Fruit fly (Drosophila melanogaster) whole organism, embryonic: ENCODE data around the gene CG10031.

Experiments
- BEAF-32 ChIP-seq: fragments of 200-800 bp; sonication (Bioruptor generic); optimal IDR thresholded peaks from 3 replicates; lab custom pipeline; 2017; ENCODE audit warnings: missing biosample characterization, missing genetic modification characterization, mild to moderate bottlenecking, moderate library complexity, missing genetic modification reagents
- Bteb2 ChIP-seq: fragments of 200-800 bp; sonication (Bioruptor generic); optimal IDR thresholded peaks from 2 replicates; lab custom pipeline; 2016; ENCODE audit warnings: missing biosample characterization, missing genetic modification characterization
- CG12659 ChIP-seq: fragments of 200-800 bp; sonication (Bioruptor generic); optimal IDR thresholded peaks from 3 replicates; lab custom pipeline; 2017; ENCODE audit warnings: mild to moderate bottlenecking, missing biosample characterization, missing genetic modification reagents, missing genetic modification characterization
- CG13287 ChIP-seq: fragments of 200-800 bp; sonication (Bioruptor generic); IDR thresholded peaks from 2 replicates; pipeline ENCODE4 v1.3.6; 2022; ENCODE audit warnings: missing biosample characterization, missing genetic modification characterization; ENCODE audit not compliant: partially characterized antibody
- CG1603 ChIP-seq: fragments of 200-800 bp; sonication (Bioruptor generic); optimal IDR thresholded peaks from 2 replicates; lab custom pipeline; 2019; ENCODE audit warnings: missing biosample characterization, mild to moderate bottlenecking, missing genetic modification characterization, moderate library complexity
- CG17361 ChIP-seq: fragments of 200-800 bp; sonication (Bioruptor generic); IDR thresholded peaks from 3 replicates; pipeline ENCODE4 v1.3.6; 2022; ENCODE audit warnings: missing biosample characterization, missing genetic modification characterization
- CG17612 ChIP-seq: fragments of 200-800 bp; sonication (Bioruptor generic); IDR thresholded peaks from 2 replicates; pipeline ENCODE4 v1.3.6; 2022; ENCODE audit warnings: missing biosample characterization, missing genetic modification characterization
- CG17829 ChIP-seq: fragments of 200-800 bp; optimal IDR thresholded peaks from 2 replicates; lab custom pipeline; 2019; ENCODE audit warnings: missing biosample characterization, mild to moderate bottlenecking, missing genetic modification characterization, moderate library complexity
- CG2116 ChIP-seq: fragments of 200-800 bp; sonication (Bioruptor generic); optimal IDR thresholded peaks from 3 replicates; lab custom pipeline; 2018; ENCODE audit warnings: missing biosample characterization, mild to moderate bottlenecking, missing genetic modification characterization
- CG31441 ChIP-seq: fragments of 200-800 bp; sonication (Bioruptor generic); IDR thresholded peaks from 2 replicates; pipeline ENCODE4 v1.3.6; 2022; ENCODE audit warnings: missing biosample characterization, missing genetic modification characterization
- CG3847 ChIP-seq: fragments of 200-800 bp; sonication (Bioruptor generic); IDR thresholded peaks from 2 replicates; pipeline ENCODE4 v1.3.6; 2022; ENCODE audit warnings: missing biosample characterization, missing genetic modification characterization
- CG4854 ChIP-seq: fragments of 200-800 bp; sonication (Bioruptor generic); optimal IDR thresholded peaks from 2 replicates; lab custom pipeline; 2016; ENCODE audit warnings: missing biosample characterization, missing genetic modification characterization, inconsistent platforms
- CTCF ChIP-seq: fragments of 200-800 bp; sonication (Bioruptor generic); optimal IDR thresholded peaks from 2 replicates; lab custom pipeline; 2017; ENCODE audit warnings: missing biosample characterization, mild to moderate bottlenecking, missing genetic modification characterization, moderate library complexity
- CoRest ChIP-seq: fragments of 200-800 bp; sonication (Bioruptor generic); optimal IDR thresholded peaks from 3 replicates; lab custom pipeline; 2018; ENCODE audit warnings: missing biosample characterization, mild to moderate bottlenecking, missing genetic modification characterization, moderate library complexity
- D ChIP-seq, 2 experiments: fragments of 200-800 bp in 1 of 2; fragments of >200 bp in 1 of 2; sonication (Bioruptor generic) in 1 of 2; optimal IDR thresholded peaks; 2 replicates in 1 of 2; 3 replicates in 1 of 2; lab custom pipeline; 2017; ENCODE audit warnings: mild to moderate bottlenecking in 1 of 2, missing biosample characterization in 1 of 2, missing genetic modification characterization in 1 of 2, missing genetic modification reagents in 1 of 2
- Deaf1 ChIP-seq: fragments of 200-800 bp; optimal IDR thresholded peaks from 3 replicates; lab custom pipeline; 2019; ENCODE audit warnings: missing biosample characterization, mild to moderate bottlenecking, missing genetic modification characterization, moderate library complexity
- Dll ChIP-seq: fragments of 200-800 bp; sonication (Bioruptor generic); IDR thresholded peaks from 4 replicates; pipeline ENCODE4 v1.3.6; 2022; ENCODE audit warnings: missing biosample characterization, missing genetic modification characterization; ENCODE audit not compliant: partially characterized antibody
- Dref ChIP-seq: fragments of 200-800 bp; sonication (Bioruptor generic); IDR thresholded peaks from 2 replicates; pipeline ENCODE4 v1.3.6; 2022; ENCODE audit warnings: missing biosample characterization, missing genetic modification characterization
- E2f2 ChIP-seq: fragments of 200-800 bp; sonication (Bioruptor generic); IDR thresholded peaks from 2 replicates; pipeline ENCODE4 v1.3.6; 2022; ENCODE audit warnings: missing biosample characterization, missing genetic modification characterization
- HmgZ ChIP-seq: fragments of 200-800 bp; sonication (Bioruptor generic); optimal IDR thresholded peaks from 2 replicates; lab custom pipeline; 2018; ENCODE audit warnings: missing biosample characterization, mild to moderate bottlenecking, missing genetic modification characterization
- Meics ChIP-seq: fragments of 200-800 bp; sonication (Bioruptor generic); optimal IDR thresholded peaks from 2 replicates; lab custom pipeline; 2017; ENCODE audit warnings: missing biosample characterization, mild to moderate bottlenecking, missing genetic modification characterization
- Nf-YC ChIP-seq: fragments of 200-800 bp; optimal IDR thresholded peaks from 3 replicates; lab custom pipeline; 2019; ENCODE audit warnings: missing biosample characterization, mild to moderate bottlenecking, missing genetic modification characterization, moderate library complexity
- Sox100B ChIP-seq: fragments of 200-800 bp; sonication (Bioruptor generic); optimal IDR thresholded peaks from 3 replicates; lab custom pipeline; 2018; ENCODE audit warnings: missing biosample characterization, mild to moderate bottlenecking, missing genetic modification characterization
- Taf1 ChIP-seq: fragments of 200-800 bp; sonication (Bioruptor generic); IDR thresholded peaks from 2 replicates; pipeline ENCODE4 v1.3.6; 2022; ENCODE audit warnings: missing biosample characterization, missing genetic modification characterization
- amos ChIP-seq: fragments of 200-800 bp; sonication (Bioruptor generic); IDR thresholded peaks from 2 replicates; pipeline ENCODE4 v1.3.6; 2022; ENCODE audit warnings: missing biosample characterization, missing genetic modification characterization; ENCODE audit not compliant: partially characterized antibody
- croc ChIP-seq: fragments of 200-800 bp; sonication (Bioruptor generic); conservative IDR thresholded peaks from 3 replicates; pipeline ENCODE4 v1.3.6; 2022; ENCODE audit warnings: missing biosample characterization, missing genetic modification characterization
- da ChIP-seq: fragments of 200-800 bp; sonication (Bioruptor generic); optimal IDR thresholded peaks from 2 replicates; lab custom pipeline; 2016; ENCODE audit warnings: missing biosample characterization, missing genetic modification characterization
- dysf ChIP-seq: fragments of 200-800 bp; sonication (Bioruptor generic); IDR thresholded peaks from 3 replicates; pipeline ENCODE4 v1.3.6; 2022; ENCODE audit warnings: missing biosample characterization, missing genetic modification characterization
- hkb ChIP-seq, 2 experiments: fragments of 200-800 bp in 1 of 2; fragments of >200 bp in 1 of 2; sonication (Bioruptor generic) in 1 of 2; IDR thresholded peaks in 1 of 2; optimal IDR thresholded peaks in 1 of 2; 2 replicates each; pipeline versions ENCODE4 v1.3.6 to Lab custom; 2017 to 2022; ENCODE audit warnings: missing biosample characterization in 1 of 2, missing genetic modification characterization in 1 of 2
- lola ChIP-seq, 3 experiments: fragments of >200 bp in 2 of 3; fragments of 200-800 bp in 1 of 3; sonication (Bioruptor generic) in 1 of 3; optimal IDR thresholded peaks; 2 replicates each; lab custom pipeline; 2017 to 2019; ENCODE audit warnings: missing biosample characterization in 3 of 3, missing genetic modification characterization in 3 of 3, mild to moderate bottlenecking in 1 of 3, moderate library complexity in 1 of 3
- nmo ChIP-seq: fragments of 200-800 bp; sonication (Bioruptor generic); optimal IDR thresholded peaks from 2 replicates; lab custom pipeline; 2018; ENCODE audit warnings: missing biosample characterization, mild to moderate bottlenecking, missing genetic modification characterization, moderate library complexity
- onecut ChIP-seq: fragments of 200-800 bp; sonication (Bioruptor generic); IDR thresholded peaks from 2 replicates; pipeline ENCODE4 v1.3.6; 2022; ENCODE audit warnings: missing biosample characterization, missing genetic modification characterization
- pzg ChIP-seq: fragments of 200-800 bp; sonication (Bioruptor generic); optimal IDR thresholded peaks from 3 replicates; lab custom pipeline; 2018; ENCODE audit warnings: missing biosample characterization, mild to moderate bottlenecking, missing genetic modification characterization, moderate library complexity
- rib ChIP-seq: fragments of 200-800 bp; sonication (Bioruptor generic); IDR thresholded peaks from 2 replicates; pipeline ENCODE4 v1.3.6; 2022; ENCODE audit warnings: missing biosample characterization, missing genetic modification characterization
- sens ChIP-seq: fragments of 200-800 bp; sonication (Bioruptor generic); peaks from one replicate; lab custom pipeline; 2016; ENCODE audit warnings: missing biosample characterization, missing genetic modification characterization
- sug ChIP-seq: fragments of 200-800 bp; optimal IDR thresholded peaks from 2 replicates; lab custom pipeline; 2019; ENCODE audit warnings: missing biosample characterization, mild to moderate bottlenecking, missing genetic modification characterization, moderate library complexity
- vnd ChIP-seq: fragments of 200-800 bp; sonication (Bioruptor generic); IDR thresholded peaks from 3 replicates; pipeline ENCODE4 v1.3.6; 2022; ENCODE audit warnings: missing biosample characterization, missing genetic modification characterization; ENCODE audit not compliant: partially characterized antibody
- vvl ChIP-seq: fragments of 200-800 bp; sonication (Bioruptor generic); IDR thresholded peaks from 2 replicates; pipeline ENCODE4 v1.3.6; 2022; ENCODE audit warnings: missing biosample characterization, missing genetic modification characterization
- zen2 ChIP-seq: fragments of 200-800 bp; sonication (Bioruptor generic); IDR thresholded peaks from 3 replicates; pipeline ENCODE4 v1.3.6; 2022; ENCODE audit warnings: missing biosample characterization, missing genetic modification characterization; ENCODE audit not compliant: partially characterized antibody
- zf30C ChIP-seq: fragments of 200-800 bp; sonication (Bioruptor generic); optimal IDR thresholded peaks from 3 replicates; lab custom pipeline; 2018; ENCODE audit warnings: missing biosample characterization, mild to moderate bottlenecking, missing genetic modification characterization

Gene CG10031

dm6 chr2L:3711665-3712064 lies 12.8 kb upstream of the CG10031 start, which contains the start of gene cutlet (continued):
- TF ChIP-seq D (optimal IDR thresholded peaks at IDR 0.05; lab: Kevin White, UChicago) (no peak), D (GFP tag; optimal IDR thresholded peaks at IDR 0.05; lab: Kevin White, UChicago) (no peak), HmgZ (tag; lab: Kevin White, UChicago) (peak; percentile 6), BEAF-32 (GFP tag; lab: Kevin White, UChicago) (peak; percentile 48), croc (no peak), Deaf1 (tag; lab: Kevin White, UChicago) (no peak), CG12659 (GFP tag; lab: Kevin White, UChicago) (peak; percentile 34), CG1603 (peak; percentile 28), Bteb2 (GFP tag; lab: Kevin White, UChicago) (no peak), vvl (0 out of 2 replicates have a peak, but pooled peaks have one; percentile 23), CG17361 (GFP tag; lab: Robert Waterston, UW) (0 out of 3 replicates have a peak, but pooled peaks have one; percentile 8), Meics (peak; percentile 40), CG17612 (GFP tag; lab: Robert Waterston, UW) (no peak), E2f2 (GFP tag; lab: Robert Waterston, UW) (peak; percentile 91), nmo (GFP tag; lab: Kevin White, UChicago) (peak; percentile 24), CoRest (peak; percentile 31), dysf (GFP tag; lab: Robert Waterston, UW) (no peak), CG4854 (GFP tag; lab: Kevin White, UChicago) (peak; percentile 85), da (no peak), CG31441 (no peak), Sox100B (peak; percentile 44), onecut (GFP tag; lab: Robert Waterston, UW) (no peak), hkb (optimal IDR thresholded peaks at IDR 0.05; lab: Kevin White, UChicago) (no peak), hkb (GFP tag; IDR thresholded peaks at IDR 0.05; lab: Robert Waterston, UW) (no peak), pzg (GFP tag; lab: Kevin White, UChicago) (peak; percentile 63), zf30C (no peak), zen2 (GFP tag; lab: Robert Waterston, UW) (no peak), CG13287 (GFP tag; lab: Robert Waterston, UW) (peak; percentile 52; the same call in 1 of the 2 replicates), sens (peak; percentile 63), amos (GFP tag; lab: Robert Waterston, UW) (peak; percentile 22; the same call in 1 of the 2 replicates), CTCF (peak; percentile 6), lola (GFP tag; optimal IDR thresholded peaks at IDR 0.05; lab: Kevin White, UChicago) (no peak), CG3847 (GFP tag; lab: Robert Waterston, UW) (peak; percentile 57), sug (tag; lab: Kevin White, UChicago) (peak; percentile 25), Dref (GFP tag; lab: Robert Waterston, UW) (peak; percentile 37), Nf-YC (tag; lab: Kevin White, UChicago) (peak; percentile 16), Dll (GFP tag; lab: Robert Waterston, UW) (peak; percentile 23; the same call in 1 of the 4 replicates), rib (GFP tag; lab: Robert Waterston, UW) (no peak), Taf1 (GFP tag; lab: Robert Waterston, UW) (no peak), CG2116 (GFP tag; lab: Kevin White, UChicago) (peak; percentile 3)

DNA sequence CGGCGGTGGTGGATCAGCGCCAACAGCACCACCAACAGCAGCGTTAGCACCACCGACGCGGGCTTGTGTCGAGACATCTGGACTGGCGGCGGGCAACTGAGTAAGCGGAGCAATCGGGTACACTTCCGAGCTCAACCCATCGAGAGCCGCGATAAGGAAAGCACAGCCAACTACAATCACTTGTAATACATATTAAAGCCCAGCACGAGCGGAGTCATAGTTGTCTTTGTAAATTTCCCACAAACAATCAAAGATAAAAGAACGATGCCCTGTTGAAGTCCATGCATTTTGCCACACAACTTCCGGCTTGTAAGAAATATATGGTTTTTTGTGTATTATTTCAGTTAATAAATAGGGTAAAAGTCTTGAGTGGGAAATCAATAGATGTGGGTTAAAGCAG lies 8.1 kb upstream of the CG10031 start, which contains the start of gene CG31777:
TSS of gene CG31777 (minus strand) at position 101 of the 400 bp plus-strand sequence.
- no peak for TF ChIP-seq CG17829
- TF ChIP-seq vnd (GFP tag; lab: Robert Waterston, UW) = 0 out of 3 replicates have a peak, but pooled peaks have one; percentile 8
- peak; percentile 34 for TF ChIP-seq Deaf1 (tag; lab: Kevin White, UChicago)
